Worm (Caenorhabditis elegans): Measurements from ENCODE around the gene F53G2.2.
A peak's percentile ranks its signal among the peaks of the same experiment; 100 is the strongest.

The F53G2.2 gene

ce11 chrII:2452492-2452891 lies 29.2 kb upstream of the F53G2.2 start:
- TF ChIP-seq elt-4 (tag; optimal IDR thresholded peaks at IDR 0.05) = no peak
- TF ChIP-seq unc-55 (GFP tag; optimal IDR thresholded peaks at IDR 0.05) = no peak
- no peak for TF ChIP-seq ceh-30 (tag; optimal IDR thresholded peaks at IDR 0.05)
- no peak for TF ChIP-seq sox-4 (tag; optimal IDR thresholded peaks at IDR 0.05)
- no peak for TF ChIP-seq sox-2 (GFP tag; IDR thresholded peaks at IDR 0.05)
- TF ChIP-seq nfya-1 (tag; optimal IDR thresholded peaks at IDR 0.05) = peak; percentile 13
- TF ChIP-seq tbx-2 (tag; optimal IDR thresholded peaks at IDR 0.05) = no peak
- peak; percentile 23 for TF ChIP-seq pha-2 (tag; optimal IDR thresholded peaks at IDR 0.05)
- peak; percentile 78 for TF ChIP-seq ama-1 (optimal IDR thresholded peaks at IDR 0.05)
- TF ChIP-seq ceh-19 (GFP tag; optimal IDR thresholded peaks at IDR 0.05) = no peak
- no peak for TF ChIP-seq hlh-15 (tag; optimal IDR thresholded peaks at IDR 0.05)
- no peak for TF ChIP-seq fkh-6 (tag; optimal IDR thresholded peaks at IDR 0.05)
- no peak for TF ChIP-seq madf-2 (tag; optimal IDR thresholded peaks at IDR 0.05)
- TF ChIP-seq fkh-10 (GFP tag; optimal IDR thresholded peaks at IDR 0.05) = no peak
- no peak for TF ChIP-seq ahr-1 (tag; optimal IDR thresholded peaks at IDR 0.05)
- TF ChIP-seq ceh-18 (tag; optimal IDR thresholded peaks at IDR 0.05) = no peak

DNA sequence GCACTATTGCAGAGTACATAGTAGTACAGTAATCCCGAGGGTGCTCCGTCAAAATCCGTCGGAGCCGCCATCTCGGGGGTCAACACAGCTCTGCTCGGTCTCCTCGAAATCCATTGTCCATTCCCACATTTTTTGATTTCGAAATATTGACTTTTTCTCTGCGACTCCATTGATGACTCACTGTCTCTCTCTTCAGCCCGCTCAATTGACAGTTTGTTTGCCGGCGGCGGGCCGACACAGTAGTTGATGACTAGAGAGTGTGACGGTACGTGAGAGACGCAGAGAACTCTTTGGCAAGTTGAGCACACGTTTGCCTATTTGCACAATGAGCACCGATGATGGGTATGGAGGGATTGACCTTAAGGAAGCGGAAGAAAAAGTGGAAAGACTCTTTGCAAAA lies 26.9 kb upstream of the F53G2.2 start:
- TF ChIP-seq pax-1 (tag; optimal IDR thresholded peaks at IDR 0.05) (peak; percentile 71), ceh-30 (tag; optimal IDR thresholded peaks at IDR 0.05) (no peak), ref-2 (tag; optimal IDR thresholded peaks at IDR 0.05) (no peak), ceh-2 (tag; optimal IDR thresholded peaks at IDR 0.05) (peak; percentile 53), sox-4 (tag; optimal IDR thresholded peaks at IDR 0.05) (no peak), fax-1 (tag; optimal IDR thresholded peaks at IDR 0.05) (no peak), C08G9.2 (tag; optimal IDR thresholded peaks at IDR 0.05) (no peak), madf-2 (tag; optimal IDR thresholded peaks at IDR 0.05) (no peak), pat-9 (tag; optimal IDR thresholded peaks at IDR 0.05) (no peak), pha-4 (tag; optimal IDR thresholded peaks at IDR 0.05) (no peak), ceh-18 (tag; optimal IDR thresholded peaks at IDR 0.05) (peak; percentile 45), hlh-15 (tag; optimal IDR thresholded peaks at IDR 0.05) (no peak), pha-2 (tag; optimal IDR thresholded peaks at IDR 0.05) (peak; percentile 75), ceh-45 (GFP tag; IDR thresholded peaks at IDR 0.05) (no peak), ceh-34 (tag; optimal IDR thresholded peaks at IDR 0.05) (peak; percentile 62), K09A11.1 (tag; optimal IDR thresholded peaks at IDR 0.05; ENCODE audit: insufficient read depth) (no peak), tbx-2 (tag; optimal IDR thresholded peaks at IDR 0.05) (peak; percentile 67), ttx-3 (tag; optimal IDR thresholded peaks at IDR 0.05) (no peak), elt-2 (tag; optimal IDR thresholded peaks at IDR 0.05) (no peak), ceh-6 (GFP tag; optimal IDR thresholded peaks at IDR 0.05) (no peak), ceh-48 (tag; optimal IDR thresholded peaks at IDR 0.05) (no peak), hlh-8 (tag; optimal IDR thresholded peaks at IDR 0.05) (no peak), che-1 (tag; optimal IDR thresholded peaks at IDR 0.05) (no peak), ets-4 (tag; optimal IDR thresholded peaks at IDR 0.05) (peak; percentile 40), ceh-24 (tag; optimal IDR thresholded peaks at IDR 0.05) (no peak)

- no peak for TF ChIP-seq unc-42 (tag; optimal IDR thresholded peaks at IDR 0.05)
- TF ChIP-seq mec-3 (tag; optimal IDR thresholded peaks at IDR 0.05; ENCODE audit: borderline replicate concordance) = no peak
- no peak for TF ChIP-seq eyg-1 (tag; optimal IDR thresholded peaks at IDR 0.05)
- TF ChIP-seq ama-1 (optimal IDR thresholded peaks at IDR 0.05) = no peak
- no peak for TF ChIP-seq F13H6.1 (tag; optimal IDR thresholded peaks at IDR 0.05)
- TF ChIP-seq ceh-19 (GFP tag; optimal IDR thresholded peaks at IDR 0.05) = no peak
- TF ChIP-seq ceh-45 (GFP tag; IDR thresholded peaks at IDR 0.05) = no peak
- no peak for TF ChIP-seq K09A11.1 (tag; optimal IDR thresholded peaks at IDR 0.05; ENCODE audit: insufficient read depth)
- TF ChIP-seq pros-1 (tag; optimal IDR thresholded peaks at IDR 0.05) = no peak
- no peak for TF ChIP-seq lin-11 (tag; optimal IDR thresholded peaks at IDR 0.05)
- TF ChIP-seq ceh-22 (tag; optimal IDR thresholded peaks at IDR 0.05) = no peak
- TF ChIP-seq C38D4.7 (GFP tag; optimal IDR thresholded peaks at IDR 0.05) = no peak
- no peak for TF ChIP-seq hlh-6 (tag; optimal IDR thresholded peaks at IDR 0.05)
- TF ChIP-seq ceh-2 (tag; optimal IDR thresholded peaks at IDR 0.05) = no peak
- TF ChIP-seq che-1 (tag; optimal IDR thresholded peaks at IDR 0.05) = no peak
- no peak for TF ChIP-seq ceh-48 (tag; optimal IDR thresholded peaks at IDR 0.05)
Measured at ce11 chrII:2455931-2456576, 25.7 kb upstream of the F53G2.2 start.
